Fruit fly (Drosophila melanogaster): ENCODE measurements around the gene CG7829.

Gene CG7829

DNA sequence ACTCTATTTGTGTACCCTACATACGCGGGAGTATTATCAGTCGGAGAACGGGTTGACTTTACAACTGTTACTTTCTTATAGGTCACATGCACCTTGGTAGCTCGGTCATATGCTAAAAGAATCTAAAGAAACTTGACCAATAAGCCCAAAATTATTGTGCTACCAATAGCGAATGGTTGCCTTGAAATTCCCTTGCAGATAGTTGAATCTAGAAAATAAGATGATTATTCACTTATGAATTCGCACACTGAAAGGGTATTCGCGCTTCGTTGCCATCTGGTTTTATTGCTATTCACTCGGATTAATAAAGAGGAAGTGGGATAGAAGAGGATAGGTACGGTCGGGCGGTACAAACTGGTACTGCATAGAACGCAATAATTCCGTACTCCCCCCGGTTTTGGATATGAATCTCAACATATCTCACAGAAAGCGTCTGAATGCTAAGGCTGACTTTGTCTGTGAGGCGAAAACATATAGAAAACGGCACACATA is 43.7 kb downstream of the CG7829 start (continued):
- TF ChIP-seq z (GFP tag; IDR thresholded peaks at IDR 0.05) (no peak), corto (GFP tag; optimal IDR thresholded peaks at IDR 0.05) (no peak), Rx (GFP tag; IDR thresholded peaks at IDR 0.05) (peak; percentile 31; the same call in 1 of the 2 replicates), Awh (GFP tag; IDR thresholded peaks at IDR 0.05) (no peak), CG10543 (GFP tag; optimal IDR thresholded peaks at IDR 0.05) (peak; percentile 69), grn (GFP tag; optimal IDR thresholded peaks at IDR 0.05) (peak; percentile 27), hb (GFP tag; IDR thresholded peaks at IDR 0.05; ENCODE audit: partially characterized antibody) (no peak), CG8281 (tag; optimal IDR thresholded peaks at IDR 0.05) (peak; percentile 59), Hey (tag; optimal IDR thresholded peaks at IDR 0.05) (no peak), CG11695 (GFP tag; IDR thresholded peaks at IDR 0.05) (peak; percentile 64), CG31388 (GFP tag; optimal IDR thresholded peaks at IDR 0.05) (no peak), chn (GFP tag; optimal IDR thresholded peaks at IDR 0.05) (peak; percentile 53), cad (GFP tag; optimal IDR thresholded peaks at IDR 0.05) (no peak), sd (tag; optimal IDR thresholded peaks at IDR 0.05) (no peak), maf-S (GFP tag; optimal IDR thresholded peaks at IDR 0.05) (peak; percentile 71), CG2712 (tag; optimal IDR thresholded peaks at IDR 0.05) (peak; percentile 53), CG2116 (GFP tag; optimal IDR thresholded peaks at IDR 0.05) (no peak), ERR (GFP tag; optimal IDR thresholded peaks at IDR 0.05) (peak; percentile 16), disco-r (GFP tag; optimal IDR thresholded peaks at IDR 0.05) (peak; percentile 48), CG18262 (tag; optimal IDR thresholded peaks at IDR 0.05) (peak; percentile 33), CoRest (tag; optimal IDR thresholded peaks at IDR 0.05) (peak; percentile 88), Camta (GFP tag; optimal IDR thresholded peaks at IDR 0.05) (peak; percentile 45), Sry-β (GFP tag; optimal IDR thresholded peaks at IDR 0.05) (no peak), Hr51 (GFP tag; optimal IDR thresholded peaks at IDR 0.05) (peak; percentile 74 to 82), ash1 (GFP tag; optimal IDR thresholded peaks at IDR 0.05) (no peak), oc (tag; optimal IDR thresholded peaks at IDR 0.05) (peak; percentile 38), CG9876 (GFP tag; optimal IDR thresholded peaks at IDR 0.05) (no peak), stwl (tag; optimal IDR thresholded peaks at IDR 0.05) (no peak), GATAe (GFP tag; conservative IDR thresholded peaks at IDR 0.05) (peak; percentile 91), CG4424 (GFP tag; optimal IDR thresholded peaks at IDR 0.05) (peak; percentile 64), usp (GFP tag; optimal IDR thresholded peaks at IDR 0.05) (no peak), Sry-δ (GFP tag; optimal IDR thresholded peaks at IDR 0.05) (peak; percentile 2), CG6683 (GFP tag; optimal IDR thresholded peaks at IDR 0.05) (peak; percentile 22), CG4282 (GFP tag; optimal IDR thresholded peaks at IDR 0.05) (peak; percentile 57), NC2β (GFP tag; optimal IDR thresholded peaks at IDR 0.05) (peak; percentile 30), CG14667 (GFP tag; IDR thresholded peaks at IDR 0.05) (peak; percentile 57), CG3847 (GFP tag; IDR thresholded peaks at IDR 0.05) (peak; percentile 82), CG30020 (tag; optimal IDR thresholded peaks at IDR 0.05) (no peak), Dp (GFP tag; optimal IDR thresholded peaks at IDR 0.05) (no peak), fd64A (GFP tag; optimal IDR thresholded peaks at IDR 0.05) (no peak), Eip74EF (GFP tag; optimal IDR thresholded peaks at IDR 0.05) (peak in 1 of 2 experiments; percentile 56), Nf-YB (GFP tag; optimal IDR thresholded peaks at IDR 0.05) (peak; percentile 54), seq (GFP tag; IDR thresholded peaks at IDR 0.05) (peak; percentile 49; the same call in 1 of the 2 replicates), CG15479 (GFP tag; optimal IDR thresholded peaks at IDR 0.05) (no peak), Six4 (GFP tag; optimal IDR thresholded peaks at IDR 0.05) (no peak), org-1 (GFP tag; optimal IDR thresholded peaks at IDR 0.05) (peak; percentile 48), MBD-R2 (GFP tag; IDR thresholded peaks at IDR 0.05) (peak; percentile 56; the same call in 1 of the 2 replicates), Lhr (GFP tag; optimal IDR thresholded peaks at IDR 0.05) (no peak), lov (optimal IDR thresholded peaks at IDR 0.05) (no peak), lov (GFP tag; IDR thresholded peaks at IDR 0.05) (no peak), mld (GFP tag; IDR thresholded peaks at IDR 0.05; ENCODE audit: partially characterized antibody) (no peak)

All from whole organism, embryonic.